Fruit fly (Drosophila melanogaster) whole organism, embryonic: Measurements from ENCODE around the gene CG15475.

Experiments
- Atf6 ChIP-seq: fragments of 200-800 bp; sonication (Bioruptor generic); IDR thresholded peaks from 2 replicates; pipeline ENCODE4 v1.3.6; 2022; ENCODE audit warnings: missing biosample characterization, missing genetic modification characterization
- Bdp1 ChIP-seq: fragments of 200-800 bp; sonication (Bioruptor generic); optimal IDR thresholded peaks from 3 replicates; lab custom pipeline; 2016; ENCODE audit warnings: missing biosample characterization, missing genetic modification characterization
- CG10959 ChIP-seq: fragments of 200-800 bp; sonication (Bioruptor generic); IDR thresholded peaks from 2 replicates; pipeline ENCODE4 v1.3.6; 2022; ENCODE audit warnings: missing biosample characterization, missing genetic modification characterization
- CG11247 ChIP-seq: fragments of 200-800 bp; sonication (Bioruptor generic); IDR thresholded peaks from 2 replicates; pipeline ENCODE4 v1.3.6; 2022; ENCODE audit warnings: missing biosample characterization, missing genetic modification characterization
- CG11398 ChIP-seq: fragments of 200-800 bp; sonication (Bioruptor generic); optimal IDR thresholded peaks from 2 replicates; lab custom pipeline; 2016; ENCODE audit warnings: missing biosample characterization, missing genetic modification characterization
- CG12391 ChIP-seq: fragments of 200-800 bp; sonication (Bioruptor generic); optimal IDR thresholded peaks from 3 replicates; lab custom pipeline; 2018; ENCODE audit warnings: missing biosample characterization, mild to moderate bottlenecking, missing genetic modification characterization, moderate library complexity
- CG15514 ChIP-seq: fragments of 200-800 bp; sonication (Bioruptor generic); optimal IDR thresholded peaks from 3 replicates; lab custom pipeline; 2017; ENCODE audit warnings: missing biosample characterization, missing genetic modification characterization, mild to moderate bottlenecking, moderate library complexity, missing genetic modification reagents
- CG15696 ChIP-seq: fragments of 200-800 bp; sonication (Bioruptor generic); optimal IDR thresholded peaks from 2 replicates; lab custom pipeline; 2019; ENCODE audit warnings: missing biosample characterization, mild to moderate bottlenecking, missing genetic modification characterization, moderate library complexity
- CG1647 ChIP-seq: fragments of 200-800 bp; sonication (Bioruptor generic); optimal IDR thresholded peaks from 3 replicates; lab custom pipeline; 2016; ENCODE audit warnings: missing biosample characterization, missing genetic modification characterization
- CG17912 ChIP-seq: fragments of 200-800 bp; sonication (Bioruptor generic); optimal IDR thresholded peaks from 2 replicates; lab custom pipeline; 2018; ENCODE audit warnings: missing biosample characterization, mild to moderate bottlenecking, missing genetic modification characterization
- CG18011 ChIP-seq: fragments of 200-800 bp; sonication (Bioruptor generic); optimal IDR thresholded peaks from 2 replicates; lab custom pipeline; 2017; ENCODE audit warnings: missing biosample characterization, missing genetic modification characterization, mild to moderate bottlenecking, moderate library complexity, missing genotype
- CG18599 ChIP-seq: fragments of 200-800 bp; sonication (Bioruptor generic); optimal IDR thresholded peaks from 3 replicates; lab custom pipeline; 2017; ENCODE audit warnings: missing biosample characterization, missing genetic modification characterization, mild to moderate bottlenecking, moderate library complexity, missing genetic modification reagents
- CG18619 ChIP-seq: fragments of 200-800 bp; sonication (Bioruptor generic); optimal IDR thresholded peaks from 3 replicates; lab custom pipeline; 2017; ENCODE audit warnings: missing biosample characterization, mild to moderate bottlenecking, missing genetic modification characterization
- CG30431 ChIP-seq: fragments of 200-800 bp; sonication (Bioruptor generic); optimal IDR thresholded peaks from 2 replicates; lab custom pipeline; 2017; ENCODE audit warnings: missing biosample characterization, missing genetic modification characterization
- CG4854 ChIP-seq: fragments of 200-800 bp; sonication (Bioruptor generic); optimal IDR thresholded peaks from 2 replicates; lab custom pipeline; 2016; ENCODE audit warnings: missing biosample characterization, missing genetic modification characterization, inconsistent platforms
- CG5180 ChIP-seq: fragments of 200-800 bp; sonication (Bioruptor generic); optimal IDR thresholded peaks from 3 replicates; lab custom pipeline; 2017; ENCODE audit warnings: missing biosample characterization, missing genetic modification characterization, mild to moderate bottlenecking, moderate library complexity, missing genetic modification reagents
- CG6791 ChIP-seq: fragments of 200-800 bp; sonication (Bioruptor generic); IDR thresholded peaks from 3 replicates; pipeline ENCODE4 v1.3.6; 2022; ENCODE audit warnings: missing biosample characterization, missing genetic modification characterization; ENCODE audit not compliant: partially characterized antibody
- CG8388 ChIP-seq: fragments of 200-800 bp; sonication (Bioruptor generic); optimal IDR thresholded peaks from 2 replicates; lab custom pipeline; 2019; ENCODE audit warnings: missing biosample characterization, mild to moderate bottlenecking, missing genetic modification characterization, moderate library complexity
- Camta ChIP-seq: fragments of 200-800 bp; sonication (Bioruptor generic); optimal IDR thresholded peaks from 2 replicates; lab custom pipeline; 2016; ENCODE audit warnings: missing biosample characterization, missing genetic modification characterization
- Drgx ChIP-seq: fragments of 200-800 bp; sonication (Bioruptor generic); IDR thresholded peaks from 2 replicates; pipeline ENCODE4 v1.3.6; 2022; ENCODE audit warnings: missing biosample characterization, missing genetic modification characterization
- Fer1 ChIP-seq: fragments of 200-800 bp; sonication (Bioruptor generic); optimal IDR thresholded peaks from 2 replicates; lab custom pipeline; 2017; ENCODE audit warnings: missing biosample characterization, mild to moderate bottlenecking, missing genetic modification characterization
- HHEX ChIP-seq: fragments of 200-800 bp; sonication (Bioruptor generic); optimal IDR thresholded peaks from 3 replicates; lab custom pipeline; 2017; ENCODE audit warnings: missing biosample characterization, mild to moderate bottlenecking, missing genetic modification characterization, missing genetic modification reagents
- HLH54F ChIP-seq: fragments of 200-800 bp; sonication (Bioruptor generic); optimal IDR thresholded peaks from 3 replicates; lab custom pipeline; 2016; ENCODE audit warnings: missing biosample characterization, missing genetic modification characterization
- Hand ChIP-seq: fragments of 200-800 bp; sonication (Bioruptor generic); optimal IDR thresholded peaks from 2 replicates; lab custom pipeline; 2017; ENCODE audit warnings: mild to moderate bottlenecking, missing biosample characterization, missing genetic modification reagents, missing genetic modification characterization
- HmgD ChIP-seq: fragments of 200-800 bp; sonication (Bioruptor generic); optimal IDR thresholded peaks from 3 replicates; lab custom pipeline; 2016; ENCODE audit warnings: missing biosample characterization, missing genetic modification characterization
- Lpt ChIP-seq: fragments of >200 bp; optimal IDR thresholded peaks from 2 replicates; lab custom pipeline; 2018; ENCODE audit warnings: missing biosample characterization, missing genetic modification characterization
- Neu2 ChIP-seq: fragments of 200-800 bp; sonication (Bioruptor generic); optimal IDR thresholded peaks from 3 replicates; lab custom pipeline; 2016; ENCODE audit warnings: missing biosample characterization, missing genetic modification characterization, borderline replicate concordance
- Nf-YA ChIP-seq: fragments of 200-800 bp; sonication (Bioruptor generic); IDR thresholded peaks from 2 replicates; pipeline ENCODE4 v1.3.6; 2022; ENCODE audit warnings: missing biosample characterization, missing genetic modification characterization
- Side ChIP-seq: fragments of 200-800 bp; sonication (Bioruptor generic); optimal IDR thresholded peaks from 2 replicates; lab custom pipeline; 2016; ENCODE audit warnings: missing biosample characterization, missing genetic modification characterization
- YL-1 ChIP-seq: fragments of 200-800 bp; sonication (Bioruptor generic); optimal IDR thresholded peaks from 3 replicates; lab custom pipeline; 2017; ENCODE audit warnings: missing biosample characterization, mild to moderate bottlenecking, missing genetic modification characterization
- btn ChIP-seq: fragments of 200-800 bp; sonication (Bioruptor generic); optimal IDR thresholded peaks from 2 replicates; lab custom pipeline; 2016; ENCODE audit warnings: missing biosample characterization, missing genetic modification characterization
- crol ChIP-seq: fragments of 200-800 bp; sonication (Bioruptor generic); IDR thresholded peaks from 2 replicates; pipeline ENCODE4 v1.3.6; 2022; ENCODE audit warnings: missing biosample characterization, missing genetic modification characterization
- dimm ChIP-seq: fragments of 200-800 bp; sonication (Bioruptor generic); IDR thresholded peaks from 2 replicates; pipeline ENCODE4 v1.3.6; 2022; ENCODE audit warnings: missing biosample characterization, missing genetic modification characterization
- gcm2 ChIP-seq: fragments of 200-800 bp; sonication (Bioruptor generic); optimal IDR thresholded peaks from 2 replicates; lab custom pipeline; 2016; ENCODE audit warnings: missing biosample characterization, missing genetic modification characterization
- gsb ChIP-seq: fragments of 200-800 bp; sonication (Bioruptor generic); IDR thresholded peaks from 2 replicates; pipeline ENCODE4 v1.3.6; 2022; ENCODE audit warnings: missing biosample characterization, missing genetic modification characterization
- knrl ChIP-seq: fragments of 200-800 bp; sonication (Bioruptor generic); IDR thresholded peaks from 3 replicates; pipeline ENCODE4 v1.3.6; 2022; ENCODE audit warnings: missing biosample characterization, missing genetic modification characterization; ENCODE audit not compliant: partially characterized antibody
- maf-S ChIP-seq: fragments of 200-800 bp; sonication (Bioruptor generic); optimal IDR thresholded peaks from 2 replicates; lab custom pipeline; 2016; ENCODE audit warnings: missing biosample characterization, missing genetic modification characterization
- nom ChIP-seq: fragments of 200-800 bp; sonication (Bioruptor generic); optimal IDR thresholded peaks from 2 replicates; lab custom pipeline; 2017; ENCODE audit warnings: missing biosample characterization, missing genetic modification characterization, mild to moderate bottlenecking, moderate library complexity, missing genetic modification reagents
- oc ChIP-seq: fragments of 200-800 bp; sonication (Bioruptor generic); optimal IDR thresholded peaks from 2 replicates; lab custom pipeline; 2018; ENCODE audit warnings: missing biosample characterization, mild to moderate bottlenecking, missing genetic modification characterization, moderate library complexity
- onecut ChIP-seq: fragments of 200-800 bp; sonication (Bioruptor generic); IDR thresholded peaks from 2 replicates; pipeline ENCODE4 v1.3.6; 2022; ENCODE audit warnings: missing biosample characterization, missing genetic modification characterization
- prd ChIP-seq, 3 experiments: fragments of >200 bp in 2 of 3; fragments of 200-800 bp in 1 of 3; sonication (Bioruptor generic) in 1 of 3; optimal IDR thresholded peaks in 2 of 3; IDR thresholded peaks in 1 of 3; 2 replicates in 2 of 3; 3 replicates in 1 of 3; pipeline versions ENCODE4 v1.3.6 to Lab custom; 2017 to 2022; ENCODE audit warnings: missing biosample characterization in 1 of 3, missing genetic modification characterization in 1 of 3
- pros ChIP-seq: fragments of 200-800 bp; sonication (Bioruptor generic); optimal IDR thresholded peaks from 3 replicates; lab custom pipeline; 2019; ENCODE audit warnings: missing biosample characterization, mild to moderate bottlenecking, missing genetic modification characterization, moderate library complexity
- pum ChIP-seq: fragments of 200-800 bp; sonication (Bioruptor generic); optimal IDR thresholded peaks from 2 replicates; lab custom pipeline; 2016; ENCODE audit warnings: missing biosample characterization, missing genetic modification characterization
- pzg ChIP-seq: fragments of 200-800 bp; sonication (Bioruptor generic); optimal IDR thresholded peaks from 3 replicates; lab custom pipeline; 2018; ENCODE audit warnings: missing biosample characterization, mild to moderate bottlenecking, missing genetic modification characterization, moderate library complexity
- ro ChIP-seq: fragments of 200-800 bp; sonication (Bioruptor generic); IDR thresholded peaks from 2 replicates; pipeline ENCODE4 v1.3.6; 2022; ENCODE audit warnings: missing biosample characterization, missing genetic modification characterization
- row ChIP-seq: fragments of 200-800 bp; sonication (Bioruptor generic); IDR thresholded peaks from 3 replicates; pipeline ENCODE4 v1.3.6; 2022; ENCODE audit warnings: missing biosample characterization, missing genetic modification characterization
- sob ChIP-seq: fragments of 200-800 bp; sonication (Bioruptor generic); IDR thresholded peaks from 2 replicates; pipeline ENCODE4 v1.3.6; 2022; ENCODE audit warnings: missing biosample characterization, missing genetic modification characterization
- stc ChIP-seq: fragments of 200-800 bp; sonication (Bioruptor generic); IDR thresholded peaks from 2 replicates; pipeline ENCODE4 v1.3.6; 2022; ENCODE audit warnings: missing biosample characterization, missing genetic modification characterization
- tx ChIP-seq: fragments of 200-800 bp; sonication (Bioruptor generic); optimal IDR thresholded peaks from 2 replicates; lab custom pipeline; 2016; ENCODE audit warnings: missing biosample characterization, missing genetic modification characterization
- zf30C ChIP-seq: fragments of 200-800 bp; sonication (Bioruptor generic); optimal IDR thresholded peaks from 3 replicates; lab custom pipeline; 2018; ENCODE audit warnings: missing biosample characterization, mild to moderate bottlenecking, missing genetic modification characterization

The CG15475 gene

dm6 chr2L:20645394-20645869, 31.1 kb downstream of the CG15475 start, which contains the start of the genes phr6-4 and CG2608 (continued):
- TF ChIP-seq CG5180 (GFP tag; lab: Kevin White, UChicago) = peak; percentile 71
- peak; percentile 73 for TF ChIP-seq Side (GFP tag; lab: Kevin White, UChicago)
- peak; percentile 66 for TF ChIP-seq CG11247 (GFP tag; lab: Robert Waterston, UW)
- TF ChIP-seq crol = 0 out of 2 replicates have a peak, but pooled peaks have one; percentile 13
- peak; percentile 94 for TF ChIP-seq row
- peak; percentile 87 for TF ChIP-seq CG15514 (GFP tag; lab: Kevin White, UChicago)
- TF ChIP-seq Drgx = peak; percentile 91
- peak; percentile 91 for TF ChIP-seq HLH54F (GFP tag; lab: Kevin White, UChicago)
- no peak for TF ChIP-seq Lpt
- peak; percentile 81 for TF ChIP-seq onecut (GFP tag; lab: Robert Waterston, UW)
- TF ChIP-seq CG10959 = peak; percentile 63
- peak; percentile 93 for TF ChIP-seq CG18619 (GFP tag; lab: Kevin White, UChicago)
- peak; percentile 61 for TF ChIP-seq Nf-YA (GFP tag; lab: Robert Waterston, UW)
- no peak for TF ChIP-seq Neu2 (GFP tag; lab: Kevin White, UChicago)
- peak; percentile 88 for TF ChIP-seq zf30C (GFP tag; lab: Kevin White, UChicago)
- TF ChIP-seq HmgD (GFP tag; lab: Kevin White, UChicago) = peak; percentile 60
- TF ChIP-seq prd (optimal IDR thresholded peaks at IDR 0.05; lab: Kevin White, UChicago) = no peak
- TF ChIP-seq prd (GFP tag; IDR thresholded peaks at IDR 0.05; lab: Robert Waterston, UW) = peak; percentile 90
- TF ChIP-seq CG1647 (GFP tag; lab: Kevin White, UChicago) = peak; percentile 82
- peak; percentile 70 for TF ChIP-seq dimm (GFP tag; lab: Robert Waterston, UW)
- TF ChIP-seq CG11398 (GFP tag; lab: Kevin White, UChicago) = peak; percentile 54
- TF ChIP-seq nom = peak; percentile 86
- TF ChIP-seq pum (GFP tag; lab: Kevin White, UChicago) = peak; percentile 81
- no peak for TF ChIP-seq pros
- peak; percentile 87 for TF ChIP-seq CG15696 (tag; lab: Kevin White, UChicago)
- peak; percentile 64; the same call in 1 of the 2 replicates for TF ChIP-seq gsb (GFP tag; lab: Robert Waterston, UW)
- no peak for TF ChIP-seq CG6791 (GFP tag; lab: Robert Waterston, UW)
- peak; percentile 54 for TF ChIP-seq btn (GFP tag; lab: Kevin White, UChicago)
- peak; percentile 86 for TF ChIP-seq CG30431 (GFP tag; lab: Kevin White, UChicago)
- TF ChIP-seq CG4854 (GFP tag; lab: Kevin White, UChicago) = peak; percentile 87
- peak; percentile 91 for TF ChIP-seq Atf6 (GFP tag; lab: Robert Waterston, UW)
- peak; percentile 59 for TF ChIP-seq gcm2 (GFP tag; lab: Kevin White, UChicago)
- TF ChIP-seq tx = peak; percentile 81
- 0 out of 2 replicates have a peak, but pooled peaks have one; percentile 21 for TF ChIP-seq ro (GFP tag; lab: Robert Waterston, UW)
- peak; percentile 78 for TF ChIP-seq YL-1 (GFP tag; lab: Kevin White, UChicago)
- TF ChIP-seq Hand (GFP tag; lab: Kevin White, UChicago) = peak; percentile 83
- TF ChIP-seq HHEX (GFP tag; lab: Kevin White, UChicago) = peak; percentile 89
- TF ChIP-seq maf-S = peak; percentile 80
- TF ChIP-seq sob (GFP tag; lab: Robert Waterston, UW) = peak; percentile 70
- no peak for TF ChIP-seq oc (tag; lab: Kevin White, UChicago)
- peak; percentile 86 for TF ChIP-seq Camta (GFP tag; lab: Kevin White, UChicago)
- peak; percentile 93 for TF ChIP-seq Fer1 (GFP tag; lab: Kevin White, UChicago)
- TF ChIP-seq knrl (GFP tag; lab: Robert Waterston, UW) = no peak
- peak; percentile 95 for TF ChIP-seq CG12391 (tag; lab: Kevin White, UChicago)
- peak; percentile 93 for TF ChIP-seq CG18599 (GFP tag; lab: Kevin White, UChicago)
- peak; percentile 92 for TF ChIP-seq CG8388 (GFP tag; lab: Kevin White, UChicago)
- peak; percentile 82 for TF ChIP-seq CG18011 (GFP tag; lab: Kevin White, UChicago)
- no peak for TF ChIP-seq CG17912 (GFP tag; lab: Kevin White, UChicago)
- peak; percentile 37 for TF ChIP-seq pzg (GFP tag; lab: Kevin White, UChicago)
- peak; percentile 69 for TF ChIP-seq stc
- peak; percentile 79 for TF ChIP-seq Bdp1 (GFP tag; lab: Kevin White, UChicago)
